Fruit fly (Drosophila melanogaster) whole organism, wandering third instar larva: ENCODE measurements around the gene Cpr78E.
A peak's percentile ranks its signal among the peaks of the same experiment; 100 is the strongest.

Experiments used
- Abd-B ChIP-seq: fragments of >200 bp; optimal IDR thresholded peaks from 2 replicates; lab custom pipeline; 2017; ENCODE audit warnings: missing biosample characterization, missing genetic modification characterization
- CG32264 ChIP-seq: fragments of 200-800 bp; sonication (Bioruptor generic); optimal IDR thresholded peaks from 2 replicates; lab custom pipeline; 2016; ENCODE audit warnings: missing biosample characterization, missing genetic modification characterization
- CG9705 ChIP-seq: fragments of 200-800 bp; sonication (Bioruptor generic); optimal IDR thresholded peaks from 2 replicates; lab custom pipeline; 2018; ENCODE audit warnings: missing biosample characterization, mild to moderate bottlenecking, missing genetic modification characterization
- Dfd ChIP-seq: fragments of >200 bp; optimal IDR thresholded peaks from 2 replicates; lab custom pipeline; 2017; ENCODE audit warnings: missing biosample characterization, missing genetic modification characterization
- Dif ChIP-seq: fragments of 200-275, 200-300 bp; sonication (Bioruptor generic); optimal IDR thresholded peaks from 2 replicates; lab custom pipeline; 2018; ENCODE audit warnings: missing biosample characterization, missing genetic modification characterization; ENCODE audit not compliant: partially characterized antibody
- GATAd ChIP-seq: sonication (Bioruptor generic); optimal IDR thresholded peaks from 2 replicates; lab custom pipeline; 2016; ENCODE audit warnings: missing biosample characterization, missing genetic modification characterization
- HLH106 ChIP-seq: fragments of 200-800 bp; optimal IDR thresholded peaks from 3 replicates; lab custom pipeline; 2019; ENCODE audit warnings: missing biosample characterization, mild to moderate bottlenecking, missing genetic modification characterization, moderate library complexity
- Hnf4 ChIP-seq: fragments of 200-800 bp; sonication (Bioruptor generic); optimal IDR thresholded peaks from 2 replicates; lab custom pipeline; 2016; ENCODE audit warnings: missing biosample characterization, mild to moderate bottlenecking, missing genetic modification characterization
- Hr78 ChIP-seq: fragments of >200 bp; optimal IDR thresholded peaks from 2 replicates; lab custom pipeline; 2017; ENCODE audit warnings: missing biosample characterization, missing genetic modification characterization
- Hr83 ChIP-seq: fragments of 200-300 bp; sonication (Bioruptor generic); optimal IDR thresholded peaks from 2 replicates; lab custom pipeline; 2016; ENCODE audit warnings: missing biosample characterization, mild to moderate bottlenecking, missing genetic modification characterization, moderate library complexity; ENCODE audit not compliant: poor library complexity, severe bottlenecking
- Mio ChIP-seq: sonication (Bioruptor generic); optimal IDR thresholded peaks from 2 replicates; lab custom pipeline; 2016; ENCODE audit warnings: missing biosample characterization, missing genetic modification characterization
- N ChIP-seq: fragments of >200 bp; optimal IDR thresholded peaks from 2 replicates; lab custom pipeline; 2018; ENCODE audit warnings: missing biosample characterization, missing external identifiers, missing genetic modification characterization
- OdsH ChIP-seq: fragments of 200-800 bp; sonication (Bioruptor generic); optimal IDR thresholded peaks from 2 replicates; lab custom pipeline; 2016; ENCODE audit warnings: missing biosample characterization, mild to moderate bottlenecking, missing genetic modification characterization
- Vsx2 ChIP-seq: fragments of 200-300, 225-300 bp; sonication (Bioruptor generic); optimal IDR thresholded peaks from 2 replicates; lab custom pipeline; 2018; ENCODE audit warnings: missing biosample characterization, missing genetic modification characterization; ENCODE audit not compliant: partially characterized antibody
- br ChIP-seq: fragments of 200-800 bp; sonication (Bioruptor generic); optimal IDR thresholded peaks from 2 replicates; lab custom pipeline; 2016; ENCODE audit warnings: missing biosample characterization, missing genetic modification characterization
- dl ChIP-seq, 2 experiments: fragments of 175-275, 200-275 bp in 1 of 2; fragments of 200-275 bp in 1 of 2; sonication (Bioruptor generic); optimal IDR thresholded peaks; lab custom pipeline; 2018; ENCODE audit warnings: mild to moderate bottlenecking in 2 of 2, missing biosample characterization in 2 of 2, missing genetic modification characterization in 2 of 2, moderate library complexity in 2 of 2; ENCODE audit not compliant: partially characterized antibody in 2 of 2, insufficient read depth in 1 of 2
- dmrt93B ChIP-seq: fragments of 200-800 bp; sonication (Bioruptor generic); optimal IDR thresholded peaks from 2 replicates; lab custom pipeline; 2018; ENCODE audit warnings: missing biosample characterization, mild to moderate bottlenecking, missing genetic modification characterization
- dsf ChIP-seq: sonication (Bioruptor generic); optimal IDR thresholded peaks from 2 replicates; lab custom pipeline; 2016; ENCODE audit warnings: missing biosample characterization, missing genetic modification characterization, borderline replicate concordance
- ey ChIP-seq: fragments of 200-800 bp; sonication (Bioruptor generic); optimal IDR thresholded peaks from 2 replicates; lab custom pipeline; 2016; ENCODE audit warnings: missing biosample characterization, missing genetic modification characterization
- foxo ChIP-seq, 2 experiments: fragments of 200-800 bp; sonication (Bioruptor generic); optimal IDR thresholded peaks; 2 replicates in 1 of 2; 3 replicates in 1 of 2; lab custom pipeline; 2016 to 2017; ENCODE audit warnings: missing biosample characterization in 2 of 2, missing genetic modification characterization in 2 of 2
- fru ChIP-seq: fragments of 200-800 bp; sonication (Bioruptor generic); optimal IDR thresholded peaks from 3 replicates; lab custom pipeline; 2016; ENCODE audit warnings: missing biosample characterization, mild to moderate bottlenecking, missing genetic modification characterization
- h ChIP-seq: fragments of 200-800 bp; sonication (Bioruptor generic); optimal IDR thresholded peaks from 3 replicates; lab custom pipeline; 2016; ENCODE audit warnings: missing biosample characterization, mild to moderate bottlenecking, missing genetic modification characterization
- jim ChIP-seq: fragments of 175-275, 200-325 bp; sonication (Bioruptor generic); optimal IDR thresholded peaks from 2 replicates; lab custom pipeline; 2016; ENCODE audit warnings: missing biosample characterization, mild to moderate bottlenecking, missing genetic modification characterization
- lola ChIP-seq: fragments of >200 bp; optimal IDR thresholded peaks from 2 replicates; lab custom pipeline; 2017; ENCODE audit warnings: missing biosample characterization, missing genetic modification characterization
- pan ChIP-seq: fragments of >200 bp; optimal IDR thresholded peaks from 2 replicates; lab custom pipeline; 2017
- psq ChIP-seq: fragments of 200-800 bp; sonication (Bioruptor generic); optimal IDR thresholded peaks from 3 replicates; lab custom pipeline; 2017; ENCODE audit warnings: missing biosample characterization, mild to moderate bottlenecking, missing genetic modification characterization, moderate library complexity
- rgr ChIP-seq: fragments of 200-800 bp; sonication (Bioruptor generic); optimal IDR thresholded peaks from 3 replicates; lab custom pipeline; 2016; ENCODE audit warnings: missing biosample characterization, mild to moderate bottlenecking, missing genetic modification characterization
- sv ChIP-seq: fragments of 200-800 bp; sonication (Bioruptor generic); optimal IDR thresholded peaks from 3 replicates; lab custom pipeline; 2016; ENCODE audit warnings: missing biosample characterization, missing genetic modification characterization
- tai ChIP-seq: sonication (Bioruptor generic); optimal IDR thresholded peaks from 2 replicates; lab custom pipeline; 2016; ENCODE audit warnings: missing biosample characterization, missing genetic modification characterization
- woc ChIP-seq: sonication (Bioruptor generic); optimal IDR thresholded peaks from 2 replicates; lab custom pipeline; 2016; ENCODE audit warnings: missing biosample characterization, mild to moderate bottlenecking, missing genetic modification characterization

Gene Cpr78E

dm6 chr3L:21685753-21686152, 19.0 kb upstream of the Cpr78E start:
- TF ChIP-seq foxo (GFP tag; optimal IDR thresholded peaks at IDR 0.05; lab: Kevin White, UChicago) (peak in 1 of 2 experiments; percentile 1), ey (no peak)

- no peak for TF ChIP-seq h
- no peak for TF ChIP-seq N (GFP tag; lab: Kevin White, UChicago)
- no peak for TF ChIP-seq psq
- TF ChIP-seq CG32264 (GFP tag; lab: Kevin White, UChicago), result no peak
- no peak for TF ChIP-seq HLH106
- no peak for TF ChIP-seq Hnf4
- no peak for TF ChIP-seq GATAd (GFP tag; lab: Kevin White, UChicago)
- TF ChIP-seq jim (GFP tag; lab: Kevin White, UChicago), result no peak
- no peak for TF ChIP-seq Mio (GFP tag; lab: Kevin White, UChicago)
- TF ChIP-seq Vsx2, result no peak
- TF ChIP-seq lola, result no peak
- no peak for TF ChIP-seq Dif (GFP tag; lab: Kevin White, UChicago)
- no peak for TF ChIP-seq dsf (GFP tag; lab: Kevin White, UChicago)
- no peak for TF ChIP-seq Hr78
- TF ChIP-seq sv (GFP tag; lab: Kevin White, UChicago), result no peak
Measured at dm6 chr3L:21683942-21684341, 17.2 kb upstream of the Cpr78E start, which contains the start of gene Sfp78E. TSS of gene Sfp78E (minus strand) at chr3L:21684042.

dm6 chr3L:21679687-21680086, 12.9 kb upstream of the Cpr78E start, which contains the start of the genes Als2 and CG11248:
TSS of gene Als2 (minus strand) at chr3L:21679755.
TSS of gene CG11248 (plus strand) at chr3L:21680050.
- TF ChIP-seq fru (GFP tag; lab: Kevin White, UChicago), result peak; percentile 73
- no peak for TF ChIP-seq dl (GFP tag; optimal IDR thresholded peaks at IDR 0.05; lab: Kevin White, UChicago; ENCODE audit: insufficient read depth in 1 of 2, partially characterized antibody in 2 of 2)
- peak; percentile 61 for TF ChIP-seq sv (GFP tag; lab: Kevin White, UChicago)
- TF ChIP-seq Abd-B (GFP tag; lab: Kevin White, UChicago), result no peak
- TF ChIP-seq HLH106, result peak; percentile 82
- TF ChIP-seq Vsx2, result no peak
- TF ChIP-seq Dif (GFP tag; lab: Kevin White, UChicago), result no peak
- peak; percentile 70 for TF ChIP-seq ey
- peak; percentile 51 for TF ChIP-seq br
- peak in 1 of 2 experiments; percentile 74 for TF ChIP-seq foxo (GFP tag; optimal IDR thresholded peaks at IDR 0.05; lab: Kevin White, UChicago)
- no peak for TF ChIP-seq tai (GFP tag; lab: Kevin White, UChicago)
- TF ChIP-seq psq, result no peak
- TF ChIP-seq dmrt93B (GFP tag; lab: Kevin White, UChicago), result peak; percentile 57
- TF ChIP-seq woc (GFP tag; lab: Kevin White, UChicago), result peak; percentile 70
- no peak for TF ChIP-seq Mio (GFP tag; lab: Kevin White, UChicago)
- peak; percentile 35 for TF ChIP-seq GATAd (GFP tag; lab: Kevin White, UChicago)
- TF ChIP-seq Hnf4, result no peak
- no peak for TF ChIP-seq N (GFP tag; lab: Kevin White, UChicago)
- TF ChIP-seq, all 38 proteins: peak for 9

- no peak for TF ChIP-seq fru (GFP tag; lab: Kevin White, UChicago)
- TF ChIP-seq lola, result no peak
- TF ChIP-seq jim (GFP tag; lab: Kevin White, UChicago), result no peak
- TF ChIP-seq Dif (GFP tag; lab: Kevin White, UChicago), result no peak
- no peak for TF ChIP-seq OdsH (GFP tag; lab: Kevin White, UChicago)
- TF ChIP-seq ey, result no peak
- TF ChIP-seq CG9705 (GFP tag; lab: Kevin White, UChicago), result no peak
- no peak for TF ChIP-seq CG32264 (GFP tag; lab: Kevin White, UChicago)
- no peak for TF ChIP-seq pan (lab: Kevin White, UChicago)
- no peak for TF ChIP-seq Hr83
- TF ChIP-seq N (GFP tag; lab: Kevin White, UChicago), result no peak
- no peak for TF ChIP-seq woc (GFP tag; lab: Kevin White, UChicago)
- TF ChIP-seq dl (GFP tag; optimal IDR thresholded peaks at IDR 0.05; lab: Kevin White, UChicago; ENCODE audit: insufficient read depth in 1 of 2, partially characterized antibody in 2 of 2), result no peak
- no peak for TF ChIP-seq h
- no peak for TF ChIP-seq Hr78
- no peak for TF ChIP-seq dmrt93B (GFP tag; lab: Kevin White, UChicago)
- TF ChIP-seq rgr (GFP tag; lab: Kevin White, UChicago), result no peak
- no peak for TF ChIP-seq Mio (GFP tag; lab: Kevin White, UChicago)
- no peak for TF ChIP-seq tai (GFP tag; lab: Kevin White, UChicago)
Measured at dm6 chr3L:21671839-21672238, 5.1 kb upstream of the Cpr78E start, which contains the start of gene CG11249. TSS of gene CG11249 (plus strand) at chr3L:21672139.

dm6 chr3L:21667530-21667929, 750 bp upstream of the Cpr78E start:
- no peak for TF ChIP-seq br
- TF ChIP-seq Dfd (GFP tag; lab: Kevin White, UChicago), result no peak
- TF ChIP-seq, all 38 proteins: peak for 0
